Worm (Caenorhabditis elegans): ENCODE results near the gene T08B6.1.

ce11 chrIV:4883984-4884383 is 3.2 kb downstream of the T08B6.1 start, which contains the start of gene str-166:
- TF ChIP-seq nhr-28 (tag; optimal IDR thresholded peaks at IDR 0.05), result no peak
- TF ChIP-seq nhr-12 (tag; optimal IDR thresholded peaks at IDR 0.05), result no peak
- no peak for TF ChIP-seq mml-1 (tag; optimal IDR thresholded peaks at IDR 0.05)
- TF ChIP-seq hmg-11 (tag; optimal IDR thresholded peaks at IDR 0.05), result no peak
- TF ChIP-seq egl-27 (tag; optimal IDR thresholded peaks at IDR 0.05), result no peak
- no peak for TF ChIP-seq skn-1 (tag; optimal IDR thresholded peaks at IDR 0.05)
- TF ChIP-seq mdl-1 (tag; optimal IDR thresholded peaks at IDR 0.05), result no peak
- no peak for TF ChIP-seq nhr-237 (tag; optimal IDR thresholded peaks at IDR 0.05)
- TF ChIP-seq nhr-43 (tag; optimal IDR thresholded peaks at IDR 0.05; ENCODE audit: poor library complexity, severe bottlenecking), result no peak
- TF ChIP-seq fkh-2 (tag; optimal IDR thresholded peaks at IDR 0.05), result no peak
- no peak for TF ChIP-seq fkh-10 (GFP tag; optimal IDR thresholded peaks at IDR 0.05)
- TF ChIP-seq elt-3 (tag; optimal IDR thresholded peaks at IDR 0.05), result no peak
- no peak for TF ChIP-seq lin-39 (tag; optimal IDR thresholded peaks at IDR 0.05)
- TF ChIP-seq pqm-1 (tag; optimal IDR thresholded peaks at IDR 0.05), result no peak
